Fruit fly (Drosophila melanogaster): ENCODE measurements around the gene GstD4.

The GstD4 gene

DNA sequence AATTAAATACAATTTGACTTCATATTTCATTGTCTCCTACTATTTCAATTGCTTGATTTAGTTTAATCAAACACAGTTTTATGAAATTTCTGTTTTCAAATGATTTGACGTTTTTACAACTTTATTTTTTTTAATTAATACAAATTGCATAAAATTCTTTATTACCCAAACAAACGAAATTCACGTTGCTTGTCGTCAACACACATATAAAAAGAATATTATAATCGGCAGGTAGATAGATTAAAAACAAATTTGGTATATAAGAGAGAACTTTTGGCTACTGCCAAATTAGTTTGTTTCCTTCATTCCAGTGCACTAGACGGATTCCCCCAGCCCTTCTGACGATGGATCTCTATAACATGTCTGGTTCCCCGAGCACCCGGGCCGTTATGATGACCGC is 2.9 kb downstream of the GstD4 start, which contains the start of gene GstD6:
Gene GstD6, plus strand, starts transcription at position 301 of the 400 bp plus-strand sequence.
- TF ChIP-seq svp (GFP tag) (no peak), CG7368 (GFP tag; optimal IDR thresholded peaks at IDR 0.05) (no peak), dsx (GFP tag; optimal IDR thresholded peaks at IDR 0.05; ENCODE audit: poor library complexity, severe bottlenecking) (no peak), CG9139 (GFP tag; optimal IDR thresholded peaks at IDR 0.05) (no peak), eg (GFP tag; IDR thresholded peaks at IDR 0.05) (no peak), salr (GFP tag; optimal IDR thresholded peaks at IDR 0.05) (no peak), Hr4 (GFP tag; optimal IDR thresholded peaks at IDR 0.05) (no peak), Ets21C (GFP tag; optimal IDR thresholded peaks at IDR 0.05) (no peak), CG4318 (GFP tag; optimal IDR thresholded peaks at IDR 0.05) (no peak), dac (GFP tag; optimal IDR thresholded peaks at IDR 0.05) (no peak)

DNA sequence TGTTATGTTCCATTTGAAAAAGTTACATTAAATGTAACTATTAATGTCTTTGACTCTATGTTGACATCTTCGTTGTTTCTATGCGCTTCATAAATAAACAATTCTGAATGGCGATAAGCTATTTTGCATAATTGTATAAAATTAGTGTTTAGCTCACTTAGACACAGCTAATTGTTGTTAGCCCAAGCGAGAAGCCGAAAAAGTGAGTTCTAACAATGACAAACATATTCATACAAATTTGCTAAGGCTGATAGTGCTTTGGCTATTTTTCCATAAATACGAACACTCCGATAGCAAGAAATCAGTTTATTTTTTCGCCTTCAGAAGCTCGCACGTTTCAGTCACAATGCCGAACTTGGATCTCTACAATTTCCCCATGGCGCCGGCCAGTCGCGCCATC is 4.3 kb downstream of the GstD4 start, which contains the start of gene GstD7:
Gene GstD7, plus strand, starts transcription at position 301 of the 400 bp plus-strand sequence.
- TF ChIP-seq CG7368 (GFP tag; optimal IDR thresholded peaks at IDR 0.05) (no peak), CG32006 (GFP tag; optimal IDR thresholded peaks at IDR 0.05) (no peak), pdm3 (GFP tag; optimal IDR thresholded peaks at IDR 0.05) (no peak)

DNA sequence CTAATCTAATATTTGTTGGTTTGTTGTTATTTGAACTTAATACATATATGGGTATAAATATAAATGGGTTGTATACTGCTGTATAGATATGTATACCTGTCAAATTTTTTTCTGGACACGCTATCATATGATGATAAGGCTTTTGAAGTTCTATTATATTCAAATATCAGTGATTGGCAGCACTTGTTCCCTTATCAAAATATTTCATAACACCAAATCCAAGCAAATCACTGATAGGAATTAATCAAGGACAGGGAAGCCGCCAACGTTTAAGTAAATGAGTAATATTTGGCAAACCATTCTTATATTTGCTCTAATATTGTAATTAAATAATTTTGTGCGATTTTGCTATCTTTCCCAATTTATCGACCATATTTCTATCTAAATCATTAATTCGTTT is 5.3 kb downstream of the GstD4 start:
- peak; percentile 84 for TF ChIP-seq vri (GFP tag; optimal IDR thresholded peaks at IDR 0.05)
- no peak for TF ChIP-seq Hr39 (GFP tag; optimal IDR thresholded peaks at IDR 0.05)

DNA sequence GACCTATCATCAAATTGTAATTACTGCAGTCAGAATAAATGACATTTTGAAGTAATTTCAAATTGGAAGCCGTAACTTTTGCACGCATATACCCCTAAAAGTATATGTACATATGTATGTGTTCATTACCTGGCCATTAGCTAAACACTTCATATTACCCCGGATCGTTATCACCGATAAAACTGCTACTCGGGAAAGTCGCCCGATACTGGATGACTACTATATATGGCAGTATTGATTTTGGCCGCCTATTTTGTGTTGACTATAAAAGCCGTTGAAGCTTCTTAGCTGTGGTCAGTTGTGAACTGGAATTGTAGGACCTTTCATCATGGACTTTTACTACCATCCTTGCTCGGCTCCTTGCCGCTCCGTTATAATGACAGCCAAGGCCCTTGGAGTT is 5.8 kb downstream of the GstD4 start, which contains the start of gene GstD8:
Gene GstD8, plus strand, starts transcription at position 301 of the 400 bp plus-strand sequence.
- TF ChIP-seq topi (GFP tag; optimal IDR thresholded peaks at IDR 0.05) (no peak), CG11902 (GFP tag; optimal IDR thresholded peaks at IDR 0.05) (no peak), CG11294 (GFP tag; IDR thresholded peaks at IDR 0.05) (no peak), CG15336 (GFP tag; IDR thresholded peaks at IDR 0.05) (no peak), salr (GFP tag; optimal IDR thresholded peaks at IDR 0.05) (no peak), Ets21C (GFP tag; optimal IDR thresholded peaks at IDR 0.05) (no peak), fd59A (GFP tag; optimal IDR thresholded peaks at IDR 0.05) (no peak), OdsH (GFP tag; optimal IDR thresholded peaks at IDR 0.05) (no peak)

DNA sequence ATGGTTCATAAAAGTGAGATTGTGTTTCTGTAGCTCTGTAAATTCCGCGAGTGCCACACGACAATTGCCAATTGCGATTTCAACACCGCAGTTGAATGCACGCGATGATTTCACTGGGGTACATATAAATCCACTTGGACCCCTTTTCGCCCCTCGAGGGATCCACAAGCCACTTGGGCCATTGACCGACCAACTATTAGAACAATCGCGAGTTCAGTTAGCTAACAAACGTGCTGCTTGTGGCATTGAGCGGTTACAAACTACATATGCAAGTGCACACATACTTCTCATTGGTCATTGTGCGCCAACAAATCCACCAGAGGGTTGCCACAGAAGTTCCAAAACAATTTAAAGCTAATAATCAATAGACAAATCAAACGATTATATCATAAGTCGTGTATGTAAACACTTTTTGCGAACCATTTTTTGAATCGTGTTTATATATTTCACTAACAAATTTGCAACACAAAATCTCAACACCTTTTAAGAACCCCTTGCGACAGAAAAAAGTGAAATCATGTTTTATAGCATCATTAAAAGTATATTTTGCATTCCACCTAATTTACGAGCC is 7.3 kb downstream of the GstD4 start:
- TF ChIP-seq CG32006 (GFP tag; optimal IDR thresholded peaks at IDR 0.05) (peak; percentile 78), CG6163 (GFP tag; IDR thresholded peaks at IDR 0.05) (peak; percentile 77), Hr4 (GFP tag; optimal IDR thresholded peaks at IDR 0.05) (peak; percentile 54), CG11762 (GFP tag; optimal IDR thresholded peaks at IDR 0.05; ENCODE audit: insufficient read depth) (no peak), dac (GFP tag; optimal IDR thresholded peaks at IDR 0.05) (peak; percentile 23), svp (GFP tag) (peak; percentile 70), salr (GFP tag; optimal IDR thresholded peaks at IDR 0.05) (no peak), CG7368 (GFP tag; optimal IDR thresholded peaks at IDR 0.05) (no peak), Lpt (GFP tag; optimal IDR thresholded peaks at IDR 0.05) (peak; percentile 45), CG6854 (GFP tag; optimal IDR thresholded peaks at IDR 0.05) (no peak), net (GFP tag; optimal IDR thresholded peaks at IDR 0.05) (peak; percentile 3), OdsH (GFP tag; optimal IDR thresholded peaks at IDR 0.05) (no peak), esn (GFP tag; optimal IDR thresholded peaks at IDR 0.05) (no peak), CG15336 (GFP tag; IDR thresholded peaks at IDR 0.05) (peak; percentile 74), pdm3 (GFP tag; optimal IDR thresholded peaks at IDR 0.05) (peak; percentile 34), CG9139 (GFP tag; optimal IDR thresholded peaks at IDR 0.05) (no peak), CG6808 (GFP tag; optimal IDR thresholded peaks at IDR 0.05) (no peak), CG11294 (GFP tag; IDR thresholded peaks at IDR 0.05) (peak; percentile 31; the same call in 1 of the 2 replicates), vri (GFP tag; optimal IDR thresholded peaks at IDR 0.05) (no peak), CG8119 (GFP tag; IDR thresholded peaks at IDR 0.05) (peak; percentile 66), Eip78C (GFP tag) (peak; percentile 60), Sox14 (GFP tag; optimal IDR thresholded peaks at IDR 0.05) (peak; percentile 0), Ets21C (GFP tag; optimal IDR thresholded peaks at IDR 0.05) (no peak), CG6276 (GFP tag; optimal IDR thresholded peaks at IDR 0.05) (peak; percentile 44), eg (GFP tag; IDR thresholded peaks at IDR 0.05) (peak; percentile 54), CG4318 (GFP tag; optimal IDR thresholded peaks at IDR 0.05) (peak; percentile 54), Gug (GFP tag; IDR thresholded peaks at IDR 0.05) (0 out of 2 replicates have a peak, but pooled peaks have one; percentile 38), Hr38 (GFP tag; optimal IDR thresholded peaks at IDR 0.05) (no peak), achi (GFP tag; optimal IDR thresholded peaks at IDR 0.05) (peak; percentile 27), ss (GFP tag; optimal IDR thresholded peaks at IDR 0.05) (no peak), CG8319 (GFP tag; optimal IDR thresholded peaks at IDR 0.05) (no peak)
